Worm (Caenorhabditis elegans): ENCODE measurements around the gene K12H4.7.

K12H4.7 gene

DNA sequence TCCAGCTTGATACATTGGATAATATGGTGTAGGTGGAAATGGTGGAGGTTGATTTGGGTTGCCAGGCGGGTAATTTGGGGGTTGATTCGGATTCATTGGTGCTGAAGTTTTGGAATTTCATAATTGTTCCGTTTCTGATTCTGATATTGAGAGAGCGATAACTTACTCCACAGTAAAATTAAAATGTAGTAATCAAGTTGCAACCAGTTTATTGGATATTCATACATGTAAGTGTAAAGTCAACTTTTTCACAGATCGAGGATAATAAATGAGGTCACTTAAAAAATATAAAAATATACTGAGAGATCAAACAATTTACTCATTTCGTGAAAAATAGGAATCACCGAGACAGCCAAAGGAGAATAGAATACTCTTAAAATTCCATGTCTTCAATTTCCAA is 22.9 kb downstream of the K12H4.7 start, which contains the start of gene mdt-30:
mdt-30 (minus strand) TSS at position 101 of the 400 bp plus-strand sequence.
- no peak for TF ChIP-seq egl-5 (tag; optimal IDR thresholded peaks at IDR 0.05)
- TF ChIP-seq ZK546.5 (tag; optimal IDR thresholded peaks at IDR 0.05): no peak
- no peak for TF ChIP-seq fos-1 (tag; optimal IDR thresholded peaks at IDR 0.05)
- no peak for TF ChIP-seq pha-4 (tag; optimal IDR thresholded peaks at IDR 0.05)
- no peak for TF ChIP-seq elt-3 (tag; optimal IDR thresholded peaks at IDR 0.05)

DNA sequence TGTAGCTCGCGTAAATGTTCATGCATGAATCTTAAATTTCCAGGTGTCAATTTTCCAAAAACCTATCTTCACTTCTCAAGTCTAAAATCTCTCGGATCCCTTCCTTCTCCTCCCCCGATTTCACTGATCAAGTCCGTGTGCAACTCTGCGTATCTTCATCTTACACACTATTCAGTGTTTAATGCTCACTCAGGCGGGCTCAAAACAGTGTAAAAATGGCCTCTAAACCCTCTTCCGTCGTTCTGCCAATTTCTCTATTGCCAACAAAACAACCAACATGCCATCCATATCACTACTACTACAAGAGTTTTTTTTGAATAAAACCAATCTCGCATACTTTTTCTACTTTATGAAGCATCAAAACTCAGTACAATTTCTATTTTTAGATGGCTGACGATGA is 28.8 kb downstream of the K12H4.7 start, which contains the start of gene F44B9.2:
F44B9.2 (plus strand) TSS at position 387 of the 400 bp plus-strand sequence.
- TF ChIP-seq mdl-1 (tag; optimal IDR thresholded peaks at IDR 0.05) (no peak), nfya-1 (tag; optimal IDR thresholded peaks at IDR 0.05; ENCODE audit: insufficient read depth) (no peak), unc-39 (tag; optimal IDR thresholded peaks at IDR 0.05) (no peak), nhr-43 (tag; optimal IDR thresholded peaks at IDR 0.05; ENCODE audit: poor library complexity, severe bottlenecking) (no peak), zag-1 (tag; optimal IDR thresholded peaks at IDR 0.05) (no peak), elt-1 (tag; optimal IDR thresholded peaks at IDR 0.05) (no peak), mml-1 (tag; optimal IDR thresholded peaks at IDR 0.05) (no peak), daf-12 (tag; optimal IDR thresholded peaks at IDR 0.05) (no peak), unc-62 (GFP tag; optimal IDR thresholded peaks at IDR 0.05) (no peak), aly-2 (tag; optimal IDR thresholded peaks at IDR 0.05) (no peak), ztf-11 (tag; optimal IDR thresholded peaks at IDR 0.05) (no peak), hmg-11 (tag; optimal IDR thresholded peaks at IDR 0.05) (no peak), nhr-237 (tag; optimal IDR thresholded peaks at IDR 0.05) (no peak)

DNA sequence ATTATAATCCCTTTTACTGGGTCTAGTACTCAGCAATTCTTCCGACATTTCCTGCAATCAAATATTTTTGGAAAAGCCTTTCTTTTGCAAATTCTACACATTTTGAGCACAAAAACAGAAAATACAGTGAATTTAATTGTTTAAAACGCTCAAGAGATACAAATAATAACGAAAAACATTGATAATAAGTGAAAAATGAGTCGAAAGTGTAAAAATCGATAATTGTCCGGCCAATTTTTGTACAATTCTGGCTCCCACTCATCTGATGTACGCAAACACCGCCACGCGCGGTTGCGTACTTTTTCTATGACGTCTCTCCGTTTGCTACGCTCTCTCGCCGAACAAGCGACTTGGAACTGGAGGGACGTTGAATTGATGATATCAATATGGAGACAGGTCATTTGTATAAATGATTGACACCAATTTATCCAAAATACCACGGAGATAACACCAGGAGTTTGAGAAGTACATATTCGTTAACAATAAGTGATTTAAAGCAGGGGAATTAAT is 30.0 kb downstream of the K12H4.7 start, which contains the start of gene lin-36:
lin-36 (minus strand) TSS at position 51 of the 510 bp plus-strand sequence.
- TF ChIP-seq nfya-1 (tag; optimal IDR thresholded peaks at IDR 0.05; ENCODE audit: insufficient read depth): peak; percentile 86
- TF ChIP-seq nhr-77 (tag; optimal IDR thresholded peaks at IDR 0.05): no peak
- TF ChIP-seq ztf-11 (tag; optimal IDR thresholded peaks at IDR 0.05): no peak
- TF ChIP-seq nhr-67 (tag; optimal IDR thresholded peaks at IDR 0.05): no peak
- TF ChIP-seq nhr-237 (tag; optimal IDR thresholded peaks at IDR 0.05): no peak
- TF ChIP-seq pqm-1 (tag; optimal IDR thresholded peaks at IDR 0.05): peak; percentile 7
- TF ChIP-seq nhr-11 (tag; optimal IDR thresholded peaks at IDR 0.05): no peak
- TF ChIP-seq ama-1 (optimal IDR thresholded peaks at IDR 0.05): no peak
- TF ChIP-seq hmg-11 (tag; optimal IDR thresholded peaks at IDR 0.05): peak; percentile 86
- peak; percentile 90 for TF ChIP-seq nhr-25 (tag; optimal IDR thresholded peaks at IDR 0.05)
- no peak for TF ChIP-seq elt-3 (tag; optimal IDR thresholded peaks at IDR 0.05)
- TF ChIP-seq elt-2 (tag; optimal IDR thresholded peaks at IDR 0.05): peak; percentile 46
- peak; percentile 64 for TF ChIP-seq snpc-4 (tag; optimal IDR thresholded peaks at IDR 0.05)
- TF ChIP-seq nhr-43 (tag; optimal IDR thresholded peaks at IDR 0.05; ENCODE audit: poor library complexity, severe bottlenecking): peak; percentile 58
- TF ChIP-seq ZK546.5 (tag; optimal IDR thresholded peaks at IDR 0.05): no peak
- no peak for TF ChIP-seq unc-62 (GFP tag; optimal IDR thresholded peaks at IDR 0.05)
- peak; percentile 82 for TF ChIP-seq lin-39 (tag; optimal IDR thresholded peaks at IDR 0.05)
- TF ChIP-seq nhr-12 (tag; optimal IDR thresholded peaks at IDR 0.05): no peak
- peak; percentile 63 for TF ChIP-seq R02D3.7 (tag; optimal IDR thresholded peaks at IDR 0.05)
- TF ChIP-seq egl-27 (tag; optimal IDR thresholded peaks at IDR 0.05): no peak
- TF ChIP-seq tbx-2 (tag; optimal IDR thresholded peaks at IDR 0.05): peak; percentile 52
- TF ChIP-seq egl-5 (tag; optimal IDR thresholded peaks at IDR 0.05): no peak
- no peak for TF ChIP-seq mdl-1 (tag; optimal IDR thresholded peaks at IDR 0.05)
- peak; percentile 92 for TF ChIP-seq ceh-28 (tag; optimal IDR thresholded peaks at IDR 0.05)
- TF ChIP-seq elt-1 (tag; optimal IDR thresholded peaks at IDR 0.05): no peak
- TF ChIP-seq ceh-16 (tag; optimal IDR thresholded peaks at IDR 0.05): no peak
- no peak for TF ChIP-seq unc-39 (tag; optimal IDR thresholded peaks at IDR 0.05)
- no peak for TF ChIP-seq mml-1 (tag; optimal IDR thresholded peaks at IDR 0.05)
- peak; percentile 74 for TF ChIP-seq sea-2 (GFP tag; optimal IDR thresholded peaks at IDR 0.05)
- TF ChIP-seq skn-1 (tag; optimal IDR thresholded peaks at IDR 0.05): peak; percentile 34
- peak; percentile 89 for TF ChIP-seq nhr-23 (tag; optimal IDR thresholded peaks at IDR 0.05)
- TF ChIP-seq lin-15B (tag; optimal IDR thresholded peaks at IDR 0.05): peak; percentile 85
- TF ChIP-seq nhr-76 (tag; optimal IDR thresholded peaks at IDR 0.05): no peak
- no peak for TF ChIP-seq eor-1 (tag; optimal IDR thresholded peaks at IDR 0.05)
- no peak for TF ChIP-seq fos-1 (tag; optimal IDR thresholded peaks at IDR 0.05)
- no peak for TF ChIP-seq ztf-4 (tag; optimal IDR thresholded peaks at IDR 0.05)
- peak; percentile 45 for TF ChIP-seq jun-1 (tag; optimal IDR thresholded peaks at IDR 0.05)
- peak; percentile 84 for TF ChIP-seq pha-4 (tag; optimal IDR thresholded peaks at IDR 0.05)
- no peak for TF ChIP-seq ceh-9 (tag; optimal IDR thresholded peaks at IDR 0.05)
- TF ChIP-seq daf-12 (tag; optimal IDR thresholded peaks at IDR 0.05): no peak
- peak; percentile 64 for TF ChIP-seq lsy-12 (tag; optimal IDR thresholded peaks at IDR 0.05)
